Fruit fly (Drosophila melanogaster) whole organism, wandering third instar larva: ENCODE measurements around the gene MCU.
A peak's percentile ranks its signal among the peaks of the same experiment; 100 is the strongest.

ENCODE experiments used
- Abd-B ChIP-seq: fragments of >200 bp; optimal IDR thresholded peaks from 2 replicates; lab custom pipeline; 2017; ENCODE audit warnings: missing biosample characterization, missing genetic modification characterization
- CG32264 ChIP-seq: fragments of 200-800 bp; sonication (Bioruptor generic); optimal IDR thresholded peaks from 2 replicates; lab custom pipeline; 2016; ENCODE audit warnings: missing biosample characterization, missing genetic modification characterization
- CG9705 ChIP-seq: fragments of 200-800 bp; sonication (Bioruptor generic); optimal IDR thresholded peaks from 2 replicates; lab custom pipeline; 2018; ENCODE audit warnings: missing biosample characterization, mild to moderate bottlenecking, missing genetic modification characterization
- CrebA ChIP-seq: fragments of 200-800 bp; sonication (Bioruptor generic); optimal IDR thresholded peaks from 2 replicates; lab custom pipeline; 2016; ENCODE audit warnings: missing biosample characterization, mild to moderate bottlenecking, missing genetic modification characterization, borderline replicate concordance
- Dfd ChIP-seq: fragments of >200 bp; optimal IDR thresholded peaks from 2 replicates; lab custom pipeline; 2017; ENCODE audit warnings: missing biosample characterization, missing genetic modification characterization
- Dif ChIP-seq: fragments of 200-275, 200-300 bp; sonication (Bioruptor generic); optimal IDR thresholded peaks from 2 replicates; lab custom pipeline; 2018; ENCODE audit warnings: missing biosample characterization, missing genetic modification characterization; ENCODE audit not compliant: partially characterized antibody
- GATAd ChIP-seq: sonication (Bioruptor generic); optimal IDR thresholded peaks from 2 replicates; lab custom pipeline; 2016; ENCODE audit warnings: missing biosample characterization, missing genetic modification characterization
- HLH106 ChIP-seq: fragments of 200-800 bp; optimal IDR thresholded peaks from 3 replicates; lab custom pipeline; 2019; ENCODE audit warnings: missing biosample characterization, mild to moderate bottlenecking, missing genetic modification characterization, moderate library complexity
- Hnf4 ChIP-seq: fragments of 200-800 bp; sonication (Bioruptor generic); optimal IDR thresholded peaks from 2 replicates; lab custom pipeline; 2016; ENCODE audit warnings: missing biosample characterization, mild to moderate bottlenecking, missing genetic modification characterization
- Hr78 ChIP-seq: fragments of >200 bp; optimal IDR thresholded peaks from 2 replicates; lab custom pipeline; 2017; ENCODE audit warnings: missing biosample characterization, missing genetic modification characterization
- Hr83 ChIP-seq: fragments of 200-300 bp; sonication (Bioruptor generic); optimal IDR thresholded peaks from 2 replicates; lab custom pipeline; 2016; ENCODE audit warnings: missing biosample characterization, mild to moderate bottlenecking, missing genetic modification characterization, moderate library complexity; ENCODE audit not compliant: poor library complexity, severe bottlenecking
- Jra ChIP-seq: sonication (Bioruptor generic); optimal IDR thresholded peaks from 2 replicates; lab custom pipeline; 2016; ENCODE audit warnings: missing biosample characterization, missing genetic modification characterization
- Mio ChIP-seq: sonication (Bioruptor generic); optimal IDR thresholded peaks from 2 replicates; lab custom pipeline; 2016; ENCODE audit warnings: missing biosample characterization, missing genetic modification characterization
- Myc ChIP-seq: fragments of >200 bp; optimal IDR thresholded peaks from 2 replicates; lab custom pipeline; 2017
- N ChIP-seq: fragments of >200 bp; optimal IDR thresholded peaks from 2 replicates; lab custom pipeline; 2018; ENCODE audit warnings: missing biosample characterization, missing external identifiers, missing genetic modification characterization
- OdsH ChIP-seq: fragments of 200-800 bp; sonication (Bioruptor generic); optimal IDR thresholded peaks from 2 replicates; lab custom pipeline; 2016; ENCODE audit warnings: missing biosample characterization, mild to moderate bottlenecking, missing genetic modification characterization
- Rel ChIP-seq, 2 experiments: fragments of 200-800 bp; sonication (Bioruptor generic) in 1 of 2; optimal IDR thresholded peaks; 2 replicates in 1 of 2; 3 replicates in 1 of 2; lab custom pipeline; 2016 to 2019; ENCODE audit warnings: mild to moderate bottlenecking in 2 of 2, missing biosample characterization in 2 of 2, missing genetic modification characterization in 2 of 2, moderate library complexity in 1 of 2
- Sp1 ChIP-seq: fragments of 200-800 bp; sonication (Bioruptor generic); optimal IDR thresholded peaks from 3 replicates; lab custom pipeline; 2019; ENCODE audit warnings: missing biosample characterization, mild to moderate bottlenecking, missing genetic modification characterization, moderate library complexity
- Vsx2 ChIP-seq: fragments of 200-300, 225-300 bp; sonication (Bioruptor generic); optimal IDR thresholded peaks from 2 replicates; lab custom pipeline; 2018; ENCODE audit warnings: missing biosample characterization, missing genetic modification characterization; ENCODE audit not compliant: partially characterized antibody
- br ChIP-seq: fragments of 200-800 bp; sonication (Bioruptor generic); optimal IDR thresholded peaks from 2 replicates; lab custom pipeline; 2016; ENCODE audit warnings: missing biosample characterization, missing genetic modification characterization
- brk ChIP-seq: fragments of 200-800 bp; sonication (Bioruptor generic); optimal IDR thresholded peaks from 2 replicates; lab custom pipeline; 2016; ENCODE audit warnings: missing biosample characterization, mild to moderate bottlenecking, missing genetic modification characterization
- dl ChIP-seq, 2 experiments: fragments of 175-275, 200-275 bp in 1 of 2; fragments of 200-275 bp in 1 of 2; sonication (Bioruptor generic); optimal IDR thresholded peaks; lab custom pipeline; 2018; ENCODE audit warnings: mild to moderate bottlenecking in 2 of 2, missing biosample characterization in 2 of 2, missing genetic modification characterization in 2 of 2, moderate library complexity in 2 of 2; ENCODE audit not compliant: partially characterized antibody in 2 of 2, insufficient read depth in 1 of 2
- dmrt93B ChIP-seq: fragments of 200-800 bp; sonication (Bioruptor generic); optimal IDR thresholded peaks from 2 replicates; lab custom pipeline; 2018; ENCODE audit warnings: missing biosample characterization, mild to moderate bottlenecking, missing genetic modification characterization
- dsf ChIP-seq: sonication (Bioruptor generic); optimal IDR thresholded peaks from 2 replicates; lab custom pipeline; 2016; ENCODE audit warnings: missing biosample characterization, missing genetic modification characterization, borderline replicate concordance
- ey ChIP-seq: fragments of 200-800 bp; sonication (Bioruptor generic); optimal IDR thresholded peaks from 2 replicates; lab custom pipeline; 2016; ENCODE audit warnings: missing biosample characterization, missing genetic modification characterization
- foxo ChIP-seq, 2 experiments: fragments of 200-800 bp; sonication (Bioruptor generic); optimal IDR thresholded peaks; 2 replicates in 1 of 2; 3 replicates in 1 of 2; lab custom pipeline; 2016 to 2017; ENCODE audit warnings: missing biosample characterization in 2 of 2, missing genetic modification characterization in 2 of 2
- fru ChIP-seq: fragments of 200-800 bp; sonication (Bioruptor generic); optimal IDR thresholded peaks from 3 replicates; lab custom pipeline; 2016; ENCODE audit warnings: missing biosample characterization, mild to moderate bottlenecking, missing genetic modification characterization
- h ChIP-seq: fragments of 200-800 bp; sonication (Bioruptor generic); optimal IDR thresholded peaks from 3 replicates; lab custom pipeline; 2016; ENCODE audit warnings: missing biosample characterization, mild to moderate bottlenecking, missing genetic modification characterization
- jim ChIP-seq: fragments of 175-275, 200-325 bp; sonication (Bioruptor generic); optimal IDR thresholded peaks from 2 replicates; lab custom pipeline; 2016; ENCODE audit warnings: missing biosample characterization, mild to moderate bottlenecking, missing genetic modification characterization
- lola ChIP-seq: fragments of >200 bp; optimal IDR thresholded peaks from 2 replicates; lab custom pipeline; 2017; ENCODE audit warnings: missing biosample characterization, missing genetic modification characterization
- pan ChIP-seq: fragments of >200 bp; optimal IDR thresholded peaks from 2 replicates; lab custom pipeline; 2017
- psq ChIP-seq: fragments of 200-800 bp; sonication (Bioruptor generic); optimal IDR thresholded peaks from 3 replicates; lab custom pipeline; 2017; ENCODE audit warnings: missing biosample characterization, mild to moderate bottlenecking, missing genetic modification characterization, moderate library complexity
- rgr ChIP-seq: fragments of 200-800 bp; sonication (Bioruptor generic); optimal IDR thresholded peaks from 3 replicates; lab custom pipeline; 2016; ENCODE audit warnings: missing biosample characterization, mild to moderate bottlenecking, missing genetic modification characterization
- sage ChIP-seq: fragments of 200-800 bp; sonication (Bioruptor generic); optimal IDR thresholded peaks from 2 replicates; lab custom pipeline; 2016; ENCODE audit warnings: missing biosample characterization, mild to moderate bottlenecking, missing genetic modification characterization
- sv ChIP-seq: fragments of 200-800 bp; sonication (Bioruptor generic); optimal IDR thresholded peaks from 3 replicates; lab custom pipeline; 2016; ENCODE audit warnings: missing biosample characterization, missing genetic modification characterization
- tai ChIP-seq: sonication (Bioruptor generic); optimal IDR thresholded peaks from 2 replicates; lab custom pipeline; 2016; ENCODE audit warnings: missing biosample characterization, missing genetic modification characterization
- usp ChIP-seq: fragments of >200 bp; optimal IDR thresholded peaks from 2 replicates; lab custom pipeline; 2017; ENCODE audit warnings: missing biosample characterization, missing genetic modification characterization
- woc ChIP-seq: sonication (Bioruptor generic); optimal IDR thresholded peaks from 2 replicates; lab custom pipeline; 2016; ENCODE audit warnings: missing biosample characterization, mild to moderate bottlenecking, missing genetic modification characterization

MCU gene

DNA sequence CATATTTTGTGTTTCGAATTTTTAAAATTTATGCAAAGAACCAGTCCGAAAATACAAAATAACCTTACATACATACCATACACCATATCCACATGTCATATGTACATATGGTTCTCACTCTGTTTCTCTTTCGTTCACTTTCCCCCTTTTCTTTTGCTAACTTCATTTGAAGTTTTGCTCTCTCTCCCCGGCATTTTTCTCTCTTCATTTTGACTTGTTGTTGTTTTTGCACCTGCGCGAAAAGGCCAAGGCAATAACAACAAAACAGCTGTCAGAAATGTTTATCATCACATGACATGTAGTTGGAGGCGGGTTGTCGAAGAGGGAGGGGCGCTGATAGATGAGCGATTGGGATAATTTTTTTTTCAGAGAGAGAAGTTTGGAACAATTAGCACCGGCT is 1.9 kb downstream of the MCU start:
- TF ChIP-seq Vsx2 (GFP tag; lab: Kevin White, UChicago) (no peak), h (no peak), Dif (GFP tag; lab: Kevin White, UChicago) (no peak), dl (GFP tag; optimal IDR thresholded peaks at IDR 0.05; lab: Kevin White, UChicago; ENCODE audit: insufficient read depth in 1 of 2, partially characterized antibody in 2 of 2) (no peak), CG32264 (GFP tag; lab: Kevin White, UChicago) (no peak), Hr83 (GFP tag; lab: Kevin White, UChicago) (no peak), brk (GFP tag; lab: Kevin White, UChicago) (no peak), Jra (GFP tag; lab: Kevin White, UChicago) (no peak), Abd-B (GFP tag; lab: Kevin White, UChicago) (no peak), Hnf4 (GFP tag; lab: Kevin White, UChicago) (no peak), dmrt93B (no peak), lola (GFP tag; lab: Kevin White, UChicago) (no peak), sv (GFP tag; lab: Kevin White, UChicago) (no peak), rgr (GFP tag; lab: Kevin White, UChicago) (no peak), HLH106 (tag; lab: Kevin White, UChicago) (no peak), CrebA (no peak), OdsH (GFP tag; lab: Kevin White, UChicago) (no peak), tai (GFP tag; lab: Kevin White, UChicago) (no peak), ey (GFP tag; lab: Kevin White, UChicago) (no peak), N (GFP tag; lab: Kevin White, UChicago) (no peak)
- TF ChIP-seq, all 38 proteins: peak for 0

DNA sequence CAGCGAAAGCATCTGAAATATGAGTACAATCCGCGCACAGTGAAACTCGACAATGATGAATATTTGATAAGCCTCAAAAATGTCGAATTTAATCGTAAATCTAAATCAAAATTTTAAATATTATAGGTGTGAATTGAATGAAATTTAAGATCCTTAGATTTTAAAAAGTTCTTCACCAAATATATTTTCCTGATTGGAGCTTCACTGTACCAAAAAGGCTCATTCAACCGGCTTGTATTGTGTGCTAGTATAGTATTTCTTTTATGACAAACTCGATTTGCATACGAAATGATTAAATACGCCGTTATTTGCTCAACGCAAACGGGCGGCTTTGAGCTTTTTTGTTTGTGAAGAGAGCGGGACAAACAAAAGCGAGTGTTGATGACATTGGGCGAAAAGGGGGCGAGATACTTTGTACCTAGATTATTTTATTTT is 2.4 kb downstream of the MCU start:
- TF ChIP-seq lola (GFP tag; lab: Kevin White, UChicago) (no peak), Dif (GFP tag; lab: Kevin White, UChicago) (no peak), Hr83 (GFP tag; lab: Kevin White, UChicago) (peak; percentile 54), h (peak; percentile 96), Sp1 (GFP tag; lab: Kevin White, UChicago) (peak; percentile 92), sv (GFP tag; lab: Kevin White, UChicago) (peak; percentile 83), Myc (no peak), Hr78 (no peak), dsf (GFP tag; lab: Kevin White, UChicago) (peak; percentile 70), Rel (GFP tag; optimal IDR thresholded peaks at IDR 0.05; lab: Kevin White, UChicago) (peak; percentile 16), Rel (tag; optimal IDR thresholded peaks at IDR 0.05; lab: Kevin White, UChicago) (peak; percentile 79), CG9705 (GFP tag; lab: Kevin White, UChicago) (peak; percentile 89), CrebA (no peak), dmrt93B (peak; percentile 84), usp (GFP tag; lab: Kevin White, UChicago) (no peak), CG32264 (GFP tag; lab: Kevin White, UChicago) (peak; percentile 68), OdsH (GFP tag; lab: Kevin White, UChicago) (peak; percentile 94), jim (no peak), N (GFP tag; lab: Kevin White, UChicago) (no peak), Vsx2 (GFP tag; lab: Kevin White, UChicago) (no peak), fru (GFP tag; lab: Kevin White, UChicago) (peak; percentile 93), GATAd (GFP tag; lab: Kevin White, UChicago) (peak; percentile 82), ey (GFP tag; lab: Kevin White, UChicago) (peak; percentile 95), Jra (GFP tag; lab: Kevin White, UChicago) (peak; percentile 92), foxo (GFP tag; optimal IDR thresholded peaks at IDR 0.05; lab: Kevin White, UChicago) (peak; percentile 60 to 92), woc (GFP tag; lab: Kevin White, UChicago) (peak; percentile 80), brk (GFP tag; lab: Kevin White, UChicago) (peak; percentile 94), psq (GFP tag; lab: Kevin White, UChicago) (peak; percentile 90), Dfd (GFP tag; lab: Kevin White, UChicago) (peak; percentile 73), pan (lab: Kevin White, UChicago) (no peak), Abd-B (GFP tag; lab: Kevin White, UChicago) (no peak), br (GFP tag; lab: Kevin White, UChicago) (peak; percentile 96), dl (GFP tag; optimal IDR thresholded peaks at IDR 0.05; lab: Kevin White, UChicago; ENCODE audit: insufficient read depth in 1 of 2, partially characterized antibody in 2 of 2) (no peak), HLH106 (tag; lab: Kevin White, UChicago) (peak; percentile 94), sage (GFP tag; lab: Kevin White, UChicago) (peak; percentile 64), Mio (GFP tag; lab: Kevin White, UChicago) (peak; percentile 52), rgr (GFP tag; lab: Kevin White, UChicago) (peak; percentile 96), tai (GFP tag; lab: Kevin White, UChicago) (peak; percentile 94), Hnf4 (GFP tag; lab: Kevin White, UChicago) (peak; percentile 95)
- TF ChIP-seq, all 38 proteins: peak for 26
